Fruit fly (Drosophila melanogaster) whole organism, prepupa: ENCODE measurements around the gene CG13075.

Experiments
- Blimp-1 ChIP-seq: fragments of 200-800 bp; sonication (Bioruptor generic); optimal IDR thresholded peaks from 3 replicates; lab custom pipeline; 2017; ENCODE audit warnings: missing biosample characterization, missing genetic modification characterization, mild to moderate bottlenecking, moderate library complexity, missing genetic modification reagents
- CG10631 ChIP-seq: fragments of 200-800 bp; sonication (Bioruptor generic); optimal IDR thresholded peaks from 2 replicates; lab custom pipeline; 2016; ENCODE audit warnings: missing biosample characterization, missing genetic modification characterization
- CG10669 ChIP-seq: fragments of 200-800 bp; sonication (Bioruptor generic); optimal IDR thresholded peaks from 3 replicates; lab custom pipeline; 2018; ENCODE audit warnings: missing biosample characterization, mild to moderate bottlenecking, missing genetic modification characterization, moderate library complexity
- CG11294 ChIP-seq: fragments of 200-800 bp; sonication (Bioruptor generic); IDR thresholded peaks from 2 replicates; pipeline ENCODE4 v1.3.6; 2022; ENCODE audit warnings: missing biosample characterization, missing genetic modification characterization
- CG11762 ChIP-seq: fragments of 200-800 bp; sonication (Bioruptor generic); optimal IDR thresholded peaks from 3 replicates; lab custom pipeline; 2016; ENCODE audit warnings: missing biosample characterization, missing genetic modification characterization; ENCODE audit not compliant: insufficient read depth
- CG11902 ChIP-seq: fragments of 200-800 bp; sonication (Bioruptor generic); optimal IDR thresholded peaks from 3 replicates; lab custom pipeline; 2016; ENCODE audit warnings: missing biosample characterization, missing genetic modification characterization
- CG15336 ChIP-seq: fragments of 200-800 bp; sonication (Bioruptor generic); IDR thresholded peaks from 2 replicates; pipeline ENCODE4 v1.3.6; 2022; ENCODE audit warnings: missing biosample characterization, missing genetic modification characterization
- CG1621 ChIP-seq: fragments of 200-800 bp; sonication (Bioruptor generic); optimal IDR thresholded peaks from 3 replicates; lab custom pipeline; 2018; ENCODE audit warnings: missing biosample characterization, mild to moderate bottlenecking, missing genetic modification characterization
- CG16779 ChIP-seq: fragments of 200-800 bp; sonication (Bioruptor generic); optimal IDR thresholded peaks from 3 replicates; lab custom pipeline; 2017; ENCODE audit warnings: missing biosample characterization, mild to moderate bottlenecking, missing genetic modification characterization
- CG3032 ChIP-seq: fragments of 200-800 bp; optimal IDR thresholded peaks from 2 replicates; lab custom pipeline; 2019; ENCODE audit warnings: missing biosample characterization, mild to moderate bottlenecking, missing genetic modification characterization, moderate library complexity
- CG31627 ChIP-seq: fragments of 200-800 bp; sonication (Bioruptor generic); optimal IDR thresholded peaks from 3 replicates; lab custom pipeline; 2016; ENCODE audit warnings: missing biosample characterization, missing genetic modification characterization
- CG34406 ChIP-seq: fragments of 200-800 bp; sonication (Bioruptor generic); optimal IDR thresholded peaks from 3 replicates; lab custom pipeline; 2016; ENCODE audit warnings: missing biosample characterization, missing genetic modification characterization
- CG3919 ChIP-seq: fragments of 200-800 bp; sonication (Bioruptor generic); optimal IDR thresholded peaks from 3 replicates; lab custom pipeline; 2016; ENCODE audit warnings: missing biosample characterization, missing genetic modification characterization
- CG4318 ChIP-seq: fragments of 200-800 bp; sonication (Bioruptor generic); optimal IDR thresholded peaks from 3 replicates; lab custom pipeline; 2017; ENCODE audit warnings: missing biosample characterization, mild to moderate bottlenecking, missing genetic modification characterization
- CG6792 ChIP-seq: fragments of 200-800 bp; sonication (Bioruptor generic); optimal IDR thresholded peaks from 3 replicates; lab custom pipeline; 2016; ENCODE audit warnings: missing biosample characterization, missing genetic modification characterization
- CG6854 ChIP-seq: fragments of 200-800 bp; sonication (Bioruptor generic); optimal IDR thresholded peaks from 2 replicates; lab custom pipeline; 2017; ENCODE audit warnings: missing biosample characterization, mild to moderate bottlenecking, missing genetic modification characterization
- CG7368 ChIP-seq: fragments of 200-800 bp; sonication (Bioruptor generic); optimal IDR thresholded peaks from 3 replicates; lab custom pipeline; 2016; ENCODE audit warnings: missing biosample characterization, missing genetic modification characterization
- CG8119 ChIP-seq: fragments of 200-800 bp; sonication (Bioruptor generic); IDR thresholded peaks from 3 replicates; pipeline ENCODE4 v1.3.6; 2022; ENCODE audit warnings: missing biosample characterization, missing genetic modification characterization
- CG8319 ChIP-seq: fragments of 200-800 bp; sonication (Bioruptor generic); optimal IDR thresholded peaks from 3 replicates; lab custom pipeline; 2016; ENCODE audit warnings: missing biosample characterization, missing genetic modification characterization
- CG8632 ChIP-seq: fragments of 200-800 bp; sonication (Bioruptor generic); optimal IDR thresholded peaks from 3 replicates; lab custom pipeline; 2016; ENCODE audit warnings: missing biosample characterization, missing genetic modification characterization
- Eip75B ChIP-seq: fragments of 200-800 bp; sonication (Bioruptor generic); optimal IDR thresholded peaks from 3 replicates; lab custom pipeline; 2016; ENCODE audit warnings: missing biosample characterization, missing genetic modification characterization
- Eip78C ChIP-seq: fragments of 200-800 bp; sonication (Bioruptor generic); peaks from one replicate; lab custom pipeline; 2016; ENCODE audit warnings: missing biosample characterization, missing genetic modification characterization
- Eip93F ChIP-seq: fragments of 200-800 bp; sonication (Bioruptor generic); optimal IDR thresholded peaks from 2 replicates; lab custom pipeline; 2016; ENCODE audit warnings: missing biosample characterization, mild to moderate bottlenecking, missing genetic modification characterization
- Ets21C ChIP-seq: fragments of 200-800 bp; sonication (Bioruptor generic); optimal IDR thresholded peaks from 3 replicates; lab custom pipeline; 2016; ENCODE audit warnings: missing biosample characterization, missing genetic modification characterization
- Ets96B ChIP-seq: fragments of 200-800 bp; optimal IDR thresholded peaks from 2 replicates; lab custom pipeline; 2019; ENCODE audit warnings: missing biosample characterization, mild to moderate bottlenecking, missing genetic modification characterization, moderate library complexity
- Gug ChIP-seq: fragments of 200-800 bp; sonication (Bioruptor generic); IDR thresholded peaks from 2 replicates; pipeline ENCODE4 v1.3.6; 2022; ENCODE audit warnings: missing biosample characterization, missing genetic modification characterization
- Hr38 ChIP-seq: sonication (Bioruptor generic); optimal IDR thresholded peaks from 2 replicates; lab custom pipeline; 2016; ENCODE audit warnings: missing biosample characterization, missing genetic modification characterization
- Hr39 ChIP-seq: fragments of 200-800 bp; sonication (Bioruptor generic); optimal IDR thresholded peaks from 2 replicates; lab custom pipeline; 2016; ENCODE audit warnings: missing biosample characterization, missing genetic modification characterization
- Hr4 ChIP-seq: fragments of 200-800 bp; sonication (Bioruptor generic); optimal IDR thresholded peaks from 3 replicates; lab custom pipeline; 2016; ENCODE audit warnings: missing biosample characterization, missing genetic modification characterization
- Lpt ChIP-seq: fragments of 200-800 bp; sonication (Bioruptor generic); optimal IDR thresholded peaks from 3 replicates; lab custom pipeline; 2016; ENCODE audit warnings: missing biosample characterization, missing genetic modification characterization
- Met ChIP-seq: fragments of 200-800 bp; sonication (Bioruptor generic); optimal IDR thresholded peaks from 3 replicates; lab custom pipeline; 2016; ENCODE audit warnings: missing biosample characterization, missing genetic modification characterization
- OdsH ChIP-seq: fragments of 200-800 bp; sonication (Bioruptor generic); optimal IDR thresholded peaks from 3 replicates; lab custom pipeline; 2016; ENCODE audit warnings: missing biosample characterization, missing genetic modification characterization
- Smox ChIP-seq: fragments of 200-800 bp; sonication (Bioruptor generic); optimal IDR thresholded peaks from 3 replicates; lab custom pipeline; 2016; ENCODE audit warnings: missing biosample characterization, missing genetic modification characterization
- Sox14 ChIP-seq: fragments of 200-800 bp; sonication (Bioruptor generic); optimal IDR thresholded peaks from 3 replicates; lab custom pipeline; 2016; ENCODE audit warnings: missing biosample characterization, missing genetic modification characterization
- Sox15 ChIP-seq: fragments of 200-800 bp; sonication (Bioruptor generic); optimal IDR thresholded peaks from 3 replicates; lab custom pipeline; 2016; ENCODE audit warnings: missing biosample characterization, missing genetic modification characterization
- acj6 ChIP-seq: fragments of 200-800 bp; sonication (Bioruptor generic); optimal IDR thresholded peaks from 3 replicates; lab custom pipeline; 2016; ENCODE audit warnings: missing biosample characterization, missing genetic modification characterization
- cyc ChIP-seq: fragments of 200-800 bp; sonication (Bioruptor generic); optimal IDR thresholded peaks from 3 replicates; lab custom pipeline; 2016; ENCODE audit warnings: missing biosample characterization, missing genetic modification characterization
- dac ChIP-seq: fragments of 200-800 bp; sonication (Bioruptor generic); optimal IDR thresholded peaks from 2 replicates; lab custom pipeline; 2017; ENCODE audit warnings: missing biosample characterization, mild to moderate bottlenecking, missing genetic modification characterization
- dsx ChIP-seq: fragments of 200-800 bp; optimal IDR thresholded peaks from 3 replicates; lab custom pipeline; 2019; ENCODE audit warnings: missing biosample characterization, mild to moderate bottlenecking, missing genetic modification characterization, moderate library complexity; ENCODE audit not compliant: poor library complexity, severe bottlenecking
- eg ChIP-seq: fragments of 200-800 bp; sonication (Bioruptor generic); IDR thresholded peaks from 3 replicates; pipeline ENCODE4 v1.3.6; 2022; ENCODE audit warnings: missing biosample characterization, missing genetic modification characterization
- esn ChIP-seq: fragments of 200-800 bp; sonication (Bioruptor generic); optimal IDR thresholded peaks from 2 replicates; lab custom pipeline; 2016; ENCODE audit warnings: missing biosample characterization, mild to moderate bottlenecking, missing genetic modification characterization, moderate library complexity
- fd59A ChIP-seq: fragments of 200-800 bp; sonication (Bioruptor generic); optimal IDR thresholded peaks from 2 replicates; lab custom pipeline; 2017; ENCODE audit warnings: missing biosample characterization, mild to moderate bottlenecking, missing genetic modification characterization, missing genetic modification reagents
- fkh ChIP-seq: fragments of 200-800 bp; sonication (Bioruptor generic); optimal IDR thresholded peaks from 3 replicates; lab custom pipeline; 2017; ENCODE audit warnings: missing biosample characterization, mild to moderate bottlenecking, missing genetic modification characterization, moderate library complexity
- lz ChIP-seq: fragments of 200-800 bp; sonication (Bioruptor generic); optimal IDR thresholded peaks from 3 replicates; lab custom pipeline; 2016; ENCODE audit warnings: missing biosample characterization, missing genetic modification characterization
- net ChIP-seq: fragments of 200-800 bp; sonication (Bioruptor generic); optimal IDR thresholded peaks from 3 replicates; lab custom pipeline; 2016; ENCODE audit warnings: missing biosample characterization, missing genetic modification characterization
- salr ChIP-seq, 2 experiments: fragments of 200-800 bp; sonication (Bioruptor generic); optimal IDR thresholded peaks; 3 replicates each; lab custom pipeline; 2016 to 2018; ENCODE audit warnings: missing biosample characterization in 2 of 2, missing genetic modification characterization in 2 of 2, mild to moderate bottlenecking in 1 of 2
- spab ChIP-seq: fragments of 200-800 bp; sonication (Bioruptor generic); optimal IDR thresholded peaks from 2 replicates; lab custom pipeline; 2017; ENCODE audit warnings: missing biosample characterization, mild to moderate bottlenecking, missing genetic modification characterization, missing genetic modification reagents
- ss ChIP-seq, 2 experiments: fragments of 200-800 bp; sonication (Bioruptor generic); optimal IDR thresholded peaks; 2 replicates in 1 of 2; 3 replicates in 1 of 2; lab custom pipeline; 2017 to 2018; ENCODE audit warnings: mild to moderate bottlenecking in 2 of 2, missing biosample characterization in 2 of 2, missing genetic modification characterization in 2 of 2, moderate library complexity in 1 of 2
- topi ChIP-seq: fragments of 200-800 bp; sonication (Bioruptor generic); optimal IDR thresholded peaks from 3 replicates; lab custom pipeline; 2016; ENCODE audit warnings: missing biosample characterization, missing genetic modification characterization
- vri ChIP-seq: fragments of 200-800 bp; sonication (Bioruptor generic); optimal IDR thresholded peaks from 3 replicates; lab custom pipeline; 2016; ENCODE audit warnings: missing biosample characterization, mild to moderate bottlenecking, missing genetic modification characterization

The CG13075 gene

dm6 chr3L:16131264-16132066, 47.7 kb downstream of the CG13075 start, which contains the start of the genes Trs20 and elg1:
Gene Trs20, minus strand, starts transcription at chr3L:16131632.
Gene elg1, plus strand, starts transcription at chr3L:16132028.
- peak; percentile 61 for TF ChIP-seq OdsH
- TF ChIP-seq Hr39, result no peak
- TF ChIP-seq CG3919, result no peak
- TF ChIP-seq CG8319 (GFP tag; lab: Kevin White, UChicago), result peak; percentile 37
- no peak for TF ChIP-seq dac
- no peak for TF ChIP-seq Eip93F (GFP tag; lab: Kevin White, UChicago)
- no peak for TF ChIP-seq eg (GFP tag; lab: Robert Waterston, UW)
- TF ChIP-seq CG6792 (GFP tag; lab: Kevin White, UChicago), result peak; percentile 41
- no peak for TF ChIP-seq CG1621 (tag; lab: Kevin White, UChicago)
- TF ChIP-seq Eip75B (GFP tag; lab: Kevin White, UChicago), result no peak
- no peak for TF ChIP-seq fkh
- no peak for TF ChIP-seq CG15336 (GFP tag; lab: Robert Waterston, UW)
- TF ChIP-seq lz (GFP tag; lab: Kevin White, UChicago), result peak; percentile 38
- TF ChIP-seq salr (GFP tag; optimal IDR thresholded peaks at IDR 0.05; lab: Kevin White, UChicago), result no peak
- no peak for TF ChIP-seq fd59A (GFP tag; lab: Kevin White, UChicago)
- no peak for TF ChIP-seq Eip78C (GFP tag; lab: Kevin White, UChicago)
- TF ChIP-seq topi, result peak; percentile 19
- TF ChIP-seq cyc, result peak; percentile 11
- TF ChIP-seq Met (GFP tag; lab: Kevin White, UChicago), result no peak
- TF ChIP-seq CG11294 (GFP tag; lab: Robert Waterston, UW), result no peak
- TF ChIP-seq Hr38 (GFP tag; lab: Kevin White, UChicago), result no peak
- no peak for TF ChIP-seq Blimp-1 (GFP tag; lab: Kevin White, UChicago)
- no peak for TF ChIP-seq CG4318 (GFP tag; lab: Kevin White, UChicago)
- TF ChIP-seq CG8632, result peak; percentile 34
- TF ChIP-seq CG11762 (GFP tag; lab: Kevin White, UChicago), result peak; percentile 20
- TF ChIP-seq esn (GFP tag; lab: Kevin White, UChicago), result peak; percentile 58
- peak; percentile 30 for TF ChIP-seq Sox14 (GFP tag; lab: Kevin White, UChicago)
- no peak for TF ChIP-seq Smox (GFP tag; lab: Kevin White, UChicago)
- TF ChIP-seq CG34406 (GFP tag; lab: Kevin White, UChicago), result peak; percentile 56
- TF ChIP-seq acj6 (GFP tag; lab: Kevin White, UChicago), result peak; percentile 52
- no peak for TF ChIP-seq CG11902 (GFP tag; lab: Kevin White, UChicago)
- TF ChIP-seq dsx (GFP tag; lab: Kevin White, UChicago), result peak; percentile 88
- peak in 1 of 2 experiments; percentile 62 for TF ChIP-seq ss (GFP tag; optimal IDR thresholded peaks at IDR 0.05; lab: Kevin White, UChicago)
- no peak for TF ChIP-seq spab (GFP tag; lab: Kevin White, UChicago)
- no peak for TF ChIP-seq CG10669 (GFP tag; lab: Kevin White, UChicago)
- peak; percentile 13 for TF ChIP-seq CG31627 (GFP tag; lab: Kevin White, UChicago)
- peak; percentile 18 for TF ChIP-seq CG10631 (GFP tag; lab: Kevin White, UChicago)
- TF ChIP-seq net (GFP tag; lab: Kevin White, UChicago), result no peak
- no peak for TF ChIP-seq CG8119
- no peak for TF ChIP-seq vri (GFP tag; lab: Kevin White, UChicago)
- TF ChIP-seq Ets96B (tag; lab: Kevin White, UChicago), result peak; percentile 47
- TF ChIP-seq CG6854 (GFP tag; lab: Kevin White, UChicago), result peak; percentile 31
- TF ChIP-seq CG7368 (GFP tag; lab: Kevin White, UChicago), result no peak
- TF ChIP-seq CG3032, result peak; percentile 64
- TF ChIP-seq Lpt, result no peak
- TF ChIP-seq Hr4, result no peak
- no peak for TF ChIP-seq Ets21C
- TF ChIP-seq Sox15 (GFP tag; lab: Kevin White, UChicago), result no peak
- peak; percentile 23; the same call in 1 of the 2 replicates for TF ChIP-seq Gug (GFP tag; lab: Robert Waterston, UW)
- TF ChIP-seq CG16779 (tag; lab: Kevin White, UChicago), result no peak
- TF ChIP-seq, all 60 proteins: peak for 20
